Worm (Caenorhabditis elegans) whole organism, young adult: ENCODE measurements around the gene R144.3.
A peak's percentile ranks its signal among the peaks of the same experiment; 100 is the strongest.
"Not testable (repeated sequence)": the region's sequence is repeated elsewhere in the genome, so short reads cannot be mapped to it uniquely, and the experiment has no call there.

Experiments used
- C17E4.6 ChIP-seq: fragments of 200-800 bp; sonication (Bioruptor generic); IDR thresholded peaks from 2 replicates; pipeline ENCODE4 v1.3.6; 2022; ENCODE audit warnings: missing genetic modification reagents, missing genetic modification characterization, missing compliant biosample characterization
- F10E7.11 ChIP-seq: sonication (generic microtip); optimal IDR thresholded peaks from 2 replicates; lab custom pipeline; 2017; ENCODE audit warnings: mild to moderate bottlenecking, missing genetic modification characterization, moderate library complexity, missing compliant biosample characterization
- F33H1.4 ChIP-seq: fragments of 200-800 bp; sonication (Bioruptor generic); IDR thresholded peaks from 2 replicates; pipeline ENCODE4 v1.3.6; 2022; ENCODE audit warnings: missing genetic modification reagents, missing genetic modification characterization, missing compliant biosample characterization
- F37B4.10 ChIP-seq: fragments of 200-800 bp; sonication (Bioruptor generic); IDR thresholded peaks from 2 replicates; pipeline ENCODE4 v1.3.6; 2022; ENCODE audit warnings: missing genetic modification characterization, missing compliant biosample characterization
- K12H6.12 ChIP-seq: fragments of 200-800 bp; sonication (Bioruptor generic); optimal IDR thresholded peaks from 2 replicates; lab custom pipeline; 2018; ENCODE audit warnings: mild to moderate bottlenecking, missing genetic modification characterization, missing compliant biosample characterization
- Y56A3A.18 ChIP-seq: fragments of 200-800 bp; sonication (Bioruptor generic); IDR thresholded peaks from 2 replicates; pipeline ENCODE4 v1.3.6; 2022; ENCODE audit warnings: missing genetic modification reagents, missing genetic modification characterization, missing compliant biosample characterization
- Y67H2A.10 ChIP-seq: fragments of 200-800 bp; sonication (Bioruptor generic); conservative IDR thresholded peaks from 2 replicates; pipeline ENCODE4 v1.3.6; 2022; ENCODE audit warnings: missing genetic modification reagents, missing genetic modification characterization, missing compliant biosample characterization
- ZK185.1 ChIP-seq: sonication (generic microtip); optimal IDR thresholded peaks from 2 replicates; lab custom pipeline; 2016; ENCODE audit warnings: mild to moderate bottlenecking, missing genetic modification characterization, missing compliant biosample characterization; ENCODE audit not compliant: poor library complexity, severe bottlenecking
- ama-1 ChIP-seq, 3 experiments: fragments of 150-350 bp in 1 of 3; sonication (generic microtip) in 2 of 3; optimal IDR thresholded peaks; 2 replicates each; lab custom pipeline; 2014 to 2018; ENCODE audit warnings: missing biosample characterization in 2 of 3, missing genetic modification characterization in 2 of 3, missing genetic modification reagents in 2 of 3
- aptf-2 ChIP-seq: fragments of 200-800 bp; sonication (Bioruptor generic); conservative IDR thresholded peaks from 2 replicates; pipeline ENCODE4 v1.3.6; 2022; ENCODE audit warnings: missing genetic modification reagents, missing genetic modification characterization, missing compliant biosample characterization
- aptf-3 ChIP-seq: fragments of 200-800 bp; sonication (Bioruptor generic); IDR thresholded peaks from 2 replicates; pipeline ENCODE4 v1.3.6; 2022; ENCODE audit warnings: missing genetic modification characterization, missing compliant biosample characterization
- atf-7 ChIP-seq: sonication (generic microtip); optimal IDR thresholded peaks from 2 replicates; lab custom pipeline; 2017; ENCODE audit warnings: mild to moderate bottlenecking, missing genetic modification characterization, missing compliant biosample characterization
- attf-3 ChIP-seq: fragments of 200-800 bp; sonication (Bioruptor generic); conservative IDR thresholded peaks from 2 replicates; pipeline ENCODE4 v1.3.6; 2022; ENCODE audit warnings: missing genetic modification reagents, missing genetic modification characterization, missing compliant biosample characterization
- bed-1 ChIP-seq: fragments of 200-800 bp; sonication (Bioruptor generic); IDR thresholded peaks from 2 replicates; pipeline ENCODE4 v1.3.6; 2022; ENCODE audit warnings: missing genetic modification reagents, missing genetic modification characterization, missing compliant biosample characterization
- ceh-100 ChIP-seq: fragments of 200-800 bp; sonication (Bioruptor generic); IDR thresholded peaks from 2 replicates; pipeline ENCODE4 v1.3.6; 2022; ENCODE audit warnings: missing genetic modification reagents, missing genetic modification characterization, missing compliant biosample characterization
- ceh-27 ChIP-seq: fragments of 200-800 bp; sonication (Bioruptor generic); optimal IDR thresholded peaks from 2 replicates; lab custom pipeline; 2018; ENCODE audit warnings: mild to moderate bottlenecking, missing genetic modification characterization, moderate library complexity, missing compliant biosample characterization
- ceh-58 ChIP-seq: fragments of 200-800 bp; sonication (Bioruptor generic); IDR thresholded peaks from 2 replicates; pipeline ENCODE4 v1.3.6; 2022; ENCODE audit warnings: missing genetic modification characterization, missing compliant biosample characterization
- dox-1 ChIP-seq: fragments of 200-800 bp; sonication (Bioruptor generic); IDR thresholded peaks from 2 replicates; pipeline ENCODE4 v1.3.6; 2022; ENCODE audit warnings: missing genetic modification reagents, missing genetic modification characterization, missing compliant biosample characterization
- dpl-1 ChIP-seq: fragments of 150-350 bp; optimal IDR thresholded peaks from 2 replicates; lab custom pipeline; 2014; ENCODE audit warnings: missing biosample characterization, missing genetic modification reagents, missing genetic modification characterization
- efl-1 ChIP-seq: fragments of 150-350 bp; optimal IDR thresholded peaks from 2 replicates; lab custom pipeline; 2014; ENCODE audit warnings: missing biosample characterization, missing genetic modification reagents, missing genetic modification characterization
- egl-44 ChIP-seq: fragments of 200-800 bp; sonication (Bioruptor generic); IDR thresholded peaks from 2 replicates; pipeline ENCODE4 v1.3.6; 2022; ENCODE audit warnings: missing genetic modification reagents, missing genetic modification characterization, missing compliant biosample characterization
- ekl-4 ChIP-seq: fragments of 200-800 bp; sonication (Bioruptor generic); IDR thresholded peaks from 2 replicates; pipeline ENCODE4 v1.3.6; 2022; ENCODE audit warnings: missing genetic modification reagents, missing genetic modification characterization, missing compliant biosample characterization
- gei-17 ChIP-seq: fragments of 200-800 bp; sonication (Bioruptor generic); optimal IDR thresholded peaks from 2 replicates; lab custom pipeline; 2018; ENCODE audit warnings: mild to moderate bottlenecking, missing genetic modification characterization, missing compliant biosample characterization
- him-1 ChIP-seq: sonication (generic microtip); optimal IDR thresholded peaks from 2 replicates; lab custom pipeline; 2016; ENCODE audit warnings: missing genotype, missing genetic modification reagents, missing genetic modification characterization, missing compliant biosample characterization
- hsf-1 ChIP-seq: fragments of 200-800 bp; sonication (Bioruptor generic); IDR thresholded peaks from 2 replicates; pipeline ENCODE4 v1.3.6; 2022; ENCODE audit warnings: missing genetic modification reagents, missing genetic modification characterization, missing compliant biosample characterization
- lin-35 ChIP-seq, 3 experiments: fragments of 150-350 bp in 2 of 3; sonication (generic microtip) in 1 of 3; optimal IDR thresholded peaks; 2 replicates each; lab custom pipeline; 2014 to 2018; ENCODE audit warnings: missing biosample characterization in 3 of 3, missing genetic modification characterization in 3 of 3, missing genetic modification reagents in 3 of 3
- lin-54 ChIP-seq: fragments of 200-800 bp; sonication (Bioruptor generic); optimal IDR thresholded peaks from 2 replicates; lab custom pipeline; 2018; ENCODE audit warnings: mild to moderate bottlenecking, missing genetic modification characterization, missing compliant biosample characterization
- lir-1 ChIP-seq: fragments of 200-800 bp; sonication (Bioruptor generic); conservative IDR thresholded peaks from 2 replicates; pipeline ENCODE4 v1.3.6; 2022; ENCODE audit warnings: missing genetic modification reagents, missing genetic modification characterization, missing compliant biosample characterization
- lsl-1 ChIP-seq: fragments of 200-800 bp; sonication (Bioruptor generic); optimal IDR thresholded peaks from 2 replicates; lab custom pipeline; 2018; ENCODE audit warnings: mild to moderate bottlenecking, missing genetic modification characterization, moderate library complexity, missing compliant biosample characterization
- madf-6 ChIP-seq: fragments of 200-800 bp; sonication (Bioruptor generic); IDR thresholded peaks from 2 replicates; pipeline ENCODE4 v1.3.6; 2022; ENCODE audit warnings: missing genetic modification reagents, missing genetic modification characterization, missing compliant biosample characterization
- madf-8 ChIP-seq: fragments of 200-800 bp; sonication (Bioruptor generic); conservative IDR thresholded peaks from 2 replicates; pipeline ENCODE4 v1.3.6; 2022; ENCODE audit warnings: missing genetic modification reagents, missing genetic modification characterization, missing compliant biosample characterization
- mes-4 ChIP-seq: sonication (generic microtip); optimal IDR thresholded peaks from 2 replicates; lab custom pipeline; 2016; ENCODE audit warnings: missing genotype, missing genetic modification characterization, missing compliant biosample characterization
- nfyb-1 ChIP-seq: fragments of 200-800 bp; sonication (Bioruptor generic); IDR thresholded peaks from 2 replicates; pipeline ENCODE4 v1.3.6; 2022; ENCODE audit warnings: missing genetic modification reagents, missing genetic modification characterization, missing compliant biosample characterization
- nhr-120 ChIP-seq: fragments of 200-800 bp; sonication (Bioruptor generic); IDR thresholded peaks from 2 replicates; pipeline ENCODE4 v1.3.6; 2022; ENCODE audit warnings: missing genetic modification characterization, missing compliant biosample characterization
- nhr-27 ChIP-seq: fragments of 200-800 bp; sonication (Bioruptor generic); optimal IDR thresholded peaks from 2 replicates; lab custom pipeline; 2018; ENCODE audit warnings: mild to moderate bottlenecking, missing genetic modification characterization, moderate library complexity, missing compliant biosample characterization
- rcor-1 ChIP-seq: fragments of 200-800 bp; sonication (Bioruptor generic); IDR thresholded peaks from 2 replicates; pipeline ENCODE4 v1.3.6; 2022; ENCODE audit warnings: missing genetic modification reagents, missing genetic modification characterization, missing compliant biosample characterization
- rec-8 ChIP-seq, 2 experiments: sonication (generic microtip); optimal IDR thresholded peaks; 2 replicates each; lab custom pipeline; 2016; ENCODE audit warnings: mild to moderate bottlenecking in 2 of 2, missing genetic modification characterization in 2 of 2, missing genetic modification reagents in 2 of 2, missing genotype in 2 of 2, missing biosample characterization in 1 of 2, missing compliant biosample characterization in 1 of 2, moderate library complexity in 1 of 2
- snpc-4 ChIP-seq, 5 experiments: fragments of 150-350 bp in 1 of 5; sonication (generic microtip) in 4 of 5; optimal IDR thresholded peaks; 2 replicates each; lab custom pipeline; 2014 to 2018; ENCODE audit warnings: missing genetic modification characterization in 5 of 5, missing biosample characterization in 3 of 5, antibody characterized with exemption in 2 of 5, mild to moderate bottlenecking in 2 of 5, missing compliant biosample characterization in 2 of 5, missing genotype in 2 of 5, moderate library complexity in 2 of 5, missing genetic modification reagents in 1 of 5
- sptf-2 ChIP-seq: fragments of 200-800 bp; sonication (Bioruptor generic); optimal IDR thresholded peaks from 2 replicates; lab custom pipeline; 2018; ENCODE audit warnings: mild to moderate bottlenecking, missing genetic modification characterization, missing compliant biosample characterization
- tlf-1 ChIP-seq: fragments of 200-800 bp; sonication (Bioruptor generic); optimal IDR thresholded peaks from 2 replicates; lab custom pipeline; 2018; ENCODE audit warnings: mild to moderate bottlenecking, missing genetic modification characterization, missing compliant biosample characterization
- unc-130 ChIP-seq: sonication (generic microtip); optimal IDR thresholded peaks from 2 replicates; lab custom pipeline; 2016; ENCODE audit warnings: missing genetic modification reagents, missing genetic modification characterization, missing compliant biosample characterization
- xnd-1 ChIP-seq: sonication (generic microtip); optimal IDR thresholded peaks from 2 replicates; lab custom pipeline; 2016; ENCODE audit warnings: missing genotype, missing genetic modification reagents, missing genetic modification characterization, missing compliant biosample characterization
- ztf-28 ChIP-seq: fragments of 200-800 bp; sonication (Bioruptor generic); IDR thresholded peaks from 2 replicates; pipeline ENCODE4 v1.3.6; 2022; ENCODE audit warnings: missing genetic modification reagents, missing genetic modification characterization, missing compliant biosample characterization

R144.3 gene

DNA sequence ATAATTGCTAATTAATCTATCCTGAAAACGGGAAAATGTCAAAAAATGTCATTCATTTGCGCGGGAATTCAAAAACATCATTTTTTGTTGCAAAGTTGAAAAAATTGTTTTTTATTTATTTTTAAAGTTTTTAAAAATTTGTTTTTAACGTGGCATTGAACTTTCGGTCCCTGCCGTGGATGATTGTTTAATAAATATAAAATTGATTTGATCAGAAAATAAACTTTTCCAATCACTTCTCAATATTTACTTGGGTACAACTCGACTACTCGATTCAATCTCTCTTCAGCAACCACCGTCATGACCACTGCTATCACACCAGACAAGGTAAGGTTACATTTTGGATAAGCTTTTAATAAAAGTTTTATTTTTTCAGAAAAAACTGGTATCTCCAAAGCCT lies 40.6 kb downstream of the R144.3 start, which contains the start of gene C45G9.4:
C45G9.4 (plus strand) TSS at position 301 of the 400 bp plus-strand sequence.
- not testable (repeated sequence) for TF ChIP-seq sptf-2 (GFP tag; lab: Kevin White, UChicago); nhr-27; dpl-1

DNA sequence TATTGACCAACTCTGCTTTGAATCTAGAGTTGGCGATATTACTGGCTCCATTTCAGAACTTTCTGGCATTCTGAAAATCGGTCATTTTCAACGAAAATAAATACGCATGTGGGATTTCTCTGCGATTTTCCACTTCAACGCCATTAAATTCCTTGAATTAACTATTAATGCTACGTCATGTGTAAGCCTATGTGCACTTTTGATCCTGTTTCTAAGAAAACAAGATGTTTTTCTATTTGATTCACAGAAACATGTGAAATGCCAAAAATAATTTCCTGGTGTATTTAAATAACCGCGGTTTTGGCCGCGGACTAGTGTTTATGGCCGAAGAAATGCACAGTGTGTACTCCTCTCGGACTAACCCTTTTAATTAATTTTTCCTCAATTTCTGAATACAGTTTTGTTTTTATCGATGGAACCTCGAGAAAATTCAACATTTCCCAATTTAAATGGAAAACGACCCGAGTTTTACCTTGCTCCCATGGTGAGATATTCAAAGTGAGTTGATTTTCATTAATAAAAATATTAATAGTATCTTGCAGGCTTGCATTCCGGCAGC lies 47.0 kb downstream of the R144.3 start, which contains the start of the genes C45G9.11 and C45G9.2:
C45G9.11 (minus strand) TSS at position 51 of the 559 bp plus-strand sequence.
C45G9.2 (plus strand) TSS at position 392 of the 559 bp plus-strand sequence.
- TF ChIP-seq rcor-1 (GFP tag; lab: Robert Waterston, UW) (peak; percentile 37; the same call in 1 of the 2 replicates), attf-3 (GFP tag; lab: Robert Waterston, UW) (no peak), him-1 (peak; percentile 61), efl-1 (peak; percentile 65), F33H1.4 (peak; percentile 65), lir-1 (no peak), ZK185.1 (peak; percentile 85), dpl-1 (peak; percentile 58), nhr-120 (no peak), atf-7 (no peak), ceh-27 (GFP tag; lab: Kevin White, UChicago) (peak; percentile 88), rec-8 (tag; optimal IDR thresholded peaks at IDR 0.05; lab: Kevin White, UChicago) (peak in 1 of 2 experiments; percentile 39), lin-54 (GFP tag; lab: Kevin White, UChicago) (peak; percentile 83), bed-1 (GFP tag; lab: Robert Waterston, UW) (no peak), Y56A3A.18 (no peak), F37B4.10 (GFP tag; lab: Robert Waterston, UW) (no peak), ceh-58 (GFP tag; lab: Robert Waterston, UW) (no peak), ama-1 (optimal IDR thresholded peaks at IDR 0.05; lab: Kevin White, UChicago) (no peak), ama-1 (GFP tag; optimal IDR thresholded peaks at IDR 0.05; lab: Kevin White, UChicago) (no peak), unc-130 (GFP tag; lab: Kevin White, UChicago) (peak; percentile 73), xnd-1 (tag; lab: Kevin White, UChicago) (peak; percentile 50), snpc-4 (GFP tag; optimal IDR thresholded peaks at IDR 0.05; lab: Kevin White, UChicago) (no peak), snpc-4 (tag; optimal IDR thresholded peaks at IDR 0.05; lab: Kevin White, UChicago) (peak in 1 of 4 experiments; percentile 45), dox-1 (GFP tag; lab: Robert Waterston, UW) (no peak), nhr-27 (no peak), mes-4 (tag; lab: Kevin White, UChicago) (no peak), ceh-100 (GFP tag; lab: Robert Waterston, UW) (peak; percentile 47; the same call in 1 of the 2 replicates), aptf-3 (no peak), ekl-4 (GFP tag; lab: Robert Waterston, UW) (0 out of 2 replicates have a peak, but pooled peaks have one; percentile 37), nfyb-1 (GFP tag; lab: Robert Waterston, UW) (no peak), tlf-1 (peak; percentile 13), K12H6.12 (tag; lab: Kevin White, UChicago) (peak; percentile 31), madf-6 (peak; percentile 73; the same call in 1 of the 2 replicates), egl-44 (GFP tag; lab: Robert Waterston, UW) (no peak), aptf-2 (GFP tag; lab: Robert Waterston, UW) (no peak), lin-35 (GFP tag; optimal IDR thresholded peaks at IDR 0.05; lab: Kevin White, UChicago) (peak in 1 of 3 experiments; percentile 74), madf-8 (GFP tag; lab: Robert Waterston, UW) (peak; percentile 36), sptf-2 (GFP tag; lab: Kevin White, UChicago) (no peak), Y67H2A.10 (GFP tag; lab: Robert Waterston, UW) (peak; percentile 57; the same call in 1 of the 2 replicates), C17E4.6 (GFP tag; lab: Robert Waterston, UW) (no peak; the same call in 1 of the 2 replicates), gei-17 (GFP tag; lab: Kevin White, UChicago) (no peak), F10E7.11 (tag; lab: Kevin White, UChicago) (no peak), hsf-1 (GFP tag; lab: Robert Waterston, UW) (no peak), lsl-1 (GFP tag; lab: Kevin White, UChicago) (peak; percentile 39), ztf-28 (GFP tag; lab: Robert Waterston, UW) (peak; percentile 81; the same call in 1 of the 2 replicates)
